Fruit fly (Drosophila melanogaster) whole organism, embryonic: ENCODE measurements around the gene ETHR.

Experiments
- Ada2b ChIP-seq: fragments of 200-800 bp; sonication (Bioruptor generic); IDR thresholded peaks from 2 replicates; pipeline ENCODE4 v1.3.6; 2022; ENCODE audit warnings: missing biosample characterization, missing genetic modification characterization
- Asciz ChIP-seq: fragments of 200-800 bp; sonication (Bioruptor generic); optimal IDR thresholded peaks from 2 replicates; lab custom pipeline; 2017; ENCODE audit warnings: missing biosample characterization, mild to moderate bottlenecking, missing genetic modification characterization, missing genetic modification reagents
- CG11093 ChIP-seq: fragments of 200-800 bp; sonication (Bioruptor generic); IDR thresholded peaks from 3 replicates; pipeline ENCODE4 v1.3.6; 2022; ENCODE audit warnings: missing biosample characterization, missing genetic modification characterization
- CG12219 ChIP-seq: fragments of 200-800 bp; sonication (Bioruptor generic); optimal IDR thresholded peaks from 3 replicates; lab custom pipeline; 2018; ENCODE audit warnings: missing biosample characterization, mild to moderate bottlenecking, missing genetic modification characterization
- CG13775 ChIP-seq: fragments of 200-800 bp; sonication (Bioruptor generic); optimal IDR thresholded peaks from 3 replicates; lab custom pipeline; 2017; ENCODE audit warnings: missing biosample characterization, mild to moderate bottlenecking, missing genetic modification characterization
- CG15269 ChIP-seq: fragments of 200-800 bp; sonication (Bioruptor generic); optimal IDR thresholded peaks from 2 replicates; lab custom pipeline; 2018; ENCODE audit warnings: missing biosample characterization, mild to moderate bottlenecking, missing genetic modification characterization, moderate library complexity
- CG1603 ChIP-seq: fragments of 200-800 bp; sonication (Bioruptor generic); optimal IDR thresholded peaks from 2 replicates; lab custom pipeline; 2019; ENCODE audit warnings: missing biosample characterization, mild to moderate bottlenecking, missing genetic modification characterization, moderate library complexity
- CG1647 ChIP-seq: fragments of 200-800 bp; sonication (Bioruptor generic); optimal IDR thresholded peaks from 3 replicates; lab custom pipeline; 2016; ENCODE audit warnings: missing biosample characterization, missing genetic modification characterization
- CG17568 ChIP-seq: fragments of 200-800 bp; sonication (Bioruptor generic); optimal IDR thresholded peaks from 2 replicates; lab custom pipeline; 2018; ENCODE audit warnings: missing biosample characterization, mild to moderate bottlenecking, missing genetic modification characterization, moderate library complexity
- CG18011 ChIP-seq: fragments of 200-800 bp; sonication (Bioruptor generic); optimal IDR thresholded peaks from 2 replicates; lab custom pipeline; 2017; ENCODE audit warnings: missing biosample characterization, missing genetic modification characterization, mild to moderate bottlenecking, moderate library complexity, missing genotype
- CG1832 ChIP-seq: fragments of 200-800 bp; sonication (Bioruptor generic); optimal IDR thresholded peaks from 2 replicates; lab custom pipeline; 2017; ENCODE audit warnings: missing biosample characterization, mild to moderate bottlenecking, missing genetic modification characterization, inconsistent platforms
- CG18599 ChIP-seq: fragments of 200-800 bp; sonication (Bioruptor generic); optimal IDR thresholded peaks from 3 replicates; lab custom pipeline; 2017; ENCODE audit warnings: missing biosample characterization, missing genetic modification characterization, mild to moderate bottlenecking, moderate library complexity, missing genetic modification reagents
- CG31441 ChIP-seq: fragments of 200-800 bp; sonication (Bioruptor generic); IDR thresholded peaks from 2 replicates; pipeline ENCODE4 v1.3.6; 2022; ENCODE audit warnings: missing biosample characterization, missing genetic modification characterization
- CG34422 ChIP-seq: fragments of 200-800 bp; sonication (Bioruptor generic); IDR thresholded peaks from 3 replicates; pipeline ENCODE4 v1.3.6; 2022; ENCODE audit warnings: missing biosample characterization, missing genetic modification characterization
- CG3838 ChIP-seq: fragments of 200-800 bp; sonication (Bioruptor generic); optimal IDR thresholded peaks from 3 replicates; lab custom pipeline; 2016; ENCODE audit warnings: missing biosample characterization, missing genetic modification characterization
- CG6689 ChIP-seq: fragments of 200-800 bp; sonication (Bioruptor generic); IDR thresholded peaks from 2 replicates; pipeline ENCODE4 v1.3.6; 2022; ENCODE audit warnings: missing biosample characterization, missing genetic modification characterization
- CG7271 ChIP-seq: fragments of 200-800 bp; sonication (Bioruptor generic); optimal IDR thresholded peaks from 2 replicates; lab custom pipeline; 2018; ENCODE audit warnings: missing biosample characterization, mild to moderate bottlenecking, missing genetic modification characterization, moderate library complexity
- CG9215 ChIP-seq: fragments of 200-800 bp; sonication (Bioruptor generic); IDR thresholded peaks from 2 replicates; pipeline ENCODE4 v1.3.6; 2022; ENCODE audit warnings: missing biosample characterization, missing genetic modification characterization
- Camta ChIP-seq: fragments of 200-800 bp; sonication (Bioruptor generic); optimal IDR thresholded peaks from 2 replicates; lab custom pipeline; 2016; ENCODE audit warnings: missing biosample characterization, missing genetic modification characterization
- D ChIP-seq, 2 experiments: fragments of 200-800 bp in 1 of 2; fragments of >200 bp in 1 of 2; sonication (Bioruptor generic) in 1 of 2; optimal IDR thresholded peaks; 2 replicates in 1 of 2; 3 replicates in 1 of 2; lab custom pipeline; 2017; ENCODE audit warnings: mild to moderate bottlenecking in 1 of 2, missing biosample characterization in 1 of 2, missing genetic modification characterization in 1 of 2, missing genetic modification reagents in 1 of 2
- Fer3 ChIP-seq: fragments of 200-800 bp; sonication (Bioruptor generic); optimal IDR thresholded peaks from 2 replicates; lab custom pipeline; 2018; ENCODE audit warnings: missing biosample characterization, mild to moderate bottlenecking, missing genetic modification characterization, moderate library complexity
- HmgD ChIP-seq: fragments of 200-800 bp; sonication (Bioruptor generic); optimal IDR thresholded peaks from 3 replicates; lab custom pipeline; 2016; ENCODE audit warnings: missing biosample characterization, missing genetic modification characterization
- PHDP ChIP-seq: fragments of 200-800 bp; sonication (Bioruptor generic); optimal IDR thresholded peaks from 3 replicates; lab custom pipeline; 2018; ENCODE audit warnings: missing biosample characterization, mild to moderate bottlenecking, missing genetic modification characterization, moderate library complexity
- Side ChIP-seq: fragments of 200-800 bp; sonication (Bioruptor generic); optimal IDR thresholded peaks from 2 replicates; lab custom pipeline; 2016; ENCODE audit warnings: missing biosample characterization, missing genetic modification characterization
- Six4 ChIP-seq: fragments of 200-800 bp; sonication (Bioruptor generic); optimal IDR thresholded peaks from 2 replicates; lab custom pipeline; 2016; ENCODE audit warnings: missing biosample characterization, missing genetic modification characterization
- Sry-δ ChIP-seq: fragments of 200-800 bp; sonication (Bioruptor generic); optimal IDR thresholded peaks from 2 replicates; lab custom pipeline; 2016; ENCODE audit warnings: missing biosample characterization, missing genetic modification characterization
- Xbp1 ChIP-seq: fragments of 200-800 bp; sonication (Bioruptor generic); optimal IDR thresholded peaks from 3 replicates; lab custom pipeline; 2016; ENCODE audit warnings: missing biosample characterization, mild to moderate bottlenecking, missing genetic modification characterization
- ase ChIP-seq: fragments of 200-800 bp; sonication (Bioruptor generic); IDR thresholded peaks from 3 replicates; pipeline ENCODE4 v1.3.6; 2022; ENCODE audit warnings: missing biosample characterization, missing genetic modification characterization
- bigmax ChIP-seq: fragments of 200-800 bp; sonication (Bioruptor generic); optimal IDR thresholded peaks from 2 replicates; lab custom pipeline; 2018; ENCODE audit warnings: missing biosample characterization, mild to moderate bottlenecking, missing genetic modification characterization
- bowl ChIP-seq: fragments of 200-800 bp; sonication (Bioruptor generic); IDR thresholded peaks from 2 replicates; pipeline ENCODE4 v1.3.6; 2022; ENCODE audit warnings: missing biosample characterization, missing genetic modification characterization
- chif ChIP-seq, 2 experiments: fragments of 200-800 bp; sonication (Bioruptor generic); optimal IDR thresholded peaks; 3 replicates each; lab custom pipeline; 2016; ENCODE audit warnings: missing biosample characterization in 2 of 2, missing genetic modification characterization in 2 of 2
- ci ChIP-seq: fragments of 200-800 bp; sonication (Bioruptor generic); IDR thresholded peaks from 3 replicates; pipeline ENCODE4 v1.3.6; 2022; ENCODE audit warnings: missing biosample characterization, missing genetic modification characterization
- crc ChIP-seq: fragments of 200-800 bp; sonication (Bioruptor generic); optimal IDR thresholded peaks from 2 replicates; lab custom pipeline; 2016; ENCODE audit warnings: missing biosample characterization, missing genetic modification characterization
- danr ChIP-seq: fragments of 200-800 bp; sonication (Bioruptor generic); IDR thresholded peaks from 2 replicates; pipeline ENCODE4 v1.3.6; 2022; ENCODE audit warnings: missing biosample characterization, missing genetic modification characterization
- eve ChIP-seq, 2 experiments: fragments of >200 bp; optimal IDR thresholded peaks; 2 replicates each; lab custom pipeline; 2017; ENCODE audit warnings: missing biosample characterization in 2 of 2, missing genetic modification characterization in 2 of 2
- exex ChIP-seq: fragments of 200-800 bp; sonication (Bioruptor generic); optimal IDR thresholded peaks from 4 replicates; lab custom pipeline; 2018; ENCODE audit warnings: missing biosample characterization, mild to moderate bottlenecking, missing genetic modification characterization, moderate library complexity
- gcm ChIP-seq: fragments of 200-800 bp; sonication (Bioruptor generic); optimal IDR thresholded peaks from 2 replicates; lab custom pipeline; 2019; ENCODE audit warnings: missing biosample characterization, mild to moderate bottlenecking, missing genetic modification characterization, moderate library complexity
- hbn ChIP-seq: fragments of 200-800 bp; sonication (Bioruptor generic); IDR thresholded peaks from 2 replicates; pipeline ENCODE4 v1.3.6; 2022; ENCODE audit warnings: missing biosample characterization, missing genetic modification characterization; ENCODE audit not compliant: partially characterized antibody
- mam ChIP-seq: fragments of 200-800 bp; sonication (Bioruptor generic); optimal IDR thresholded peaks from 3 replicates; lab custom pipeline; 2016; ENCODE audit warnings: missing biosample characterization, missing genetic modification characterization
- p53 ChIP-seq: fragments of 200-800 bp; sonication (Bioruptor generic); optimal IDR thresholded peaks from 2 replicates; lab custom pipeline; 2016; ENCODE audit warnings: missing biosample characterization, missing genetic modification characterization
- phol ChIP-seq: fragments of 200-800 bp; sonication (Bioruptor generic); optimal IDR thresholded peaks from 3 replicates; lab custom pipeline; 2018; ENCODE audit warnings: missing biosample characterization, mild to moderate bottlenecking, missing genetic modification characterization, moderate library complexity
- pita ChIP-seq: fragments of 200-800 bp; sonication (Bioruptor generic); optimal IDR thresholded peaks from 2 replicates; lab custom pipeline; 2017; ENCODE audit warnings: missing biosample characterization, mild to moderate bottlenecking, missing genetic modification characterization
- prd ChIP-seq, 3 experiments: fragments of >200 bp in 2 of 3; fragments of 200-800 bp in 1 of 3; sonication (Bioruptor generic) in 1 of 3; optimal IDR thresholded peaks in 2 of 3; IDR thresholded peaks in 1 of 3; 2 replicates in 2 of 3; 3 replicates in 1 of 3; pipeline versions ENCODE4 v1.3.6 to Lab custom; 2017 to 2022; ENCODE audit warnings: missing biosample characterization in 1 of 3, missing genetic modification characterization in 1 of 3
- schlank ChIP-seq: fragments of 200-800 bp; sonication (Bioruptor generic); optimal IDR thresholded peaks from 2 replicates; lab custom pipeline; 2018; ENCODE audit warnings: missing biosample characterization, mild to moderate bottlenecking, missing genetic modification characterization
- tna ChIP-seq: fragments of 200-800 bp; sonication (Bioruptor generic); IDR thresholded peaks from 2 replicates; pipeline ENCODE4 v1.3.6; 2022; ENCODE audit warnings: missing biosample characterization, missing genetic modification characterization; ENCODE audit not compliant: partially characterized antibody
- trem ChIP-seq: fragments of 200-800 bp; optimal IDR thresholded peaks from 3 replicates; lab custom pipeline; 2019; ENCODE audit warnings: missing biosample characterization, mild to moderate bottlenecking, missing genetic modification characterization, moderate library complexity
- ttk ChIP-seq: fragments of 200-800 bp; sonication (Bioruptor generic); IDR thresholded peaks from 2 replicates; pipeline ENCODE4 v2.1.2; 2022; ENCODE audit warnings: missing biosample characterization, missing genetic modification characterization
- zfh2 ChIP-seq: fragments of 200-800 bp; sonication (Bioruptor generic); optimal IDR thresholded peaks from 2 replicates; lab custom pipeline; 2016; ENCODE audit warnings: missing biosample characterization, missing genetic modification characterization

Gene ETHR

dm6 chr3R:21223453-21224057 lies 23.3 kb upstream of the ETHR start, which contains the start of the genes CG3337 and Nelf-A (continued):
- TF ChIP-seq CG3838 (GFP tag; lab: Kevin White, UChicago) (no peak), bigmax (GFP tag; lab: Kevin White, UChicago) (peak; percentile 61), CG12219 (GFP tag; lab: Kevin White, UChicago) (no peak), p53 (GFP tag; lab: Kevin White, UChicago) (peak; percentile 82), CG17568 (GFP tag; lab: Kevin White, UChicago) (no peak), zfh2 (peak; percentile 83), CG7271 (tag; lab: Kevin White, UChicago) (peak; percentile 40), HmgD (peak; percentile 85), CG18599 (GFP tag; lab: Kevin White, UChicago) (no peak), gcm (GFP tag; lab: Kevin White, UChicago) (peak; percentile 24), bowl (GFP tag; lab: Robert Waterston, UW) (no peak), CG34422 (GFP tag; lab: Robert Waterston, UW) (peak; percentile 91), ci (GFP tag; lab: Robert Waterston, UW) (peak; percentile 84), Ada2b (GFP tag; lab: Robert Waterston, UW) (no peak), CG31441 (GFP tag; lab: Robert Waterston, UW) (no peak; the same call in 1 of the 2 replicates), PHDP (tag; lab: Kevin White, UChicago) (peak; percentile 35), hbn (GFP tag; lab: Robert Waterston, UW) (peak; percentile 73), ase (0 out of 3 replicates have a peak, but pooled peaks have one; percentile 32), chif (GFP tag; optimal IDR thresholded peaks at IDR 0.05; lab: Kevin White, UChicago) (peak; percentile 62 to 63), CG1832 (GFP tag; lab: Kevin White, UChicago) (no peak), Side (GFP tag; lab: Kevin White, UChicago) (peak; percentile 56), CG11093 (GFP tag; lab: Robert Waterston, UW) (no peak), phol (peak; percentile 82), mam (GFP tag; lab: Kevin White, UChicago) (peak; percentile 88), CG1603 (peak; percentile 86), crc (GFP tag; lab: Kevin White, UChicago) (peak; percentile 41), exex (tag; lab: Kevin White, UChicago) (no peak), Asciz (no peak), Camta (GFP tag; lab: Kevin White, UChicago) (peak; percentile 77), schlank (peak; percentile 32), CG6689 (0 out of 2 replicates have a peak, but pooled peaks have one; percentile 8), D (optimal IDR thresholded peaks at IDR 0.05; lab: Kevin White, UChicago) (no peak), D (GFP tag; optimal IDR thresholded peaks at IDR 0.05; lab: Kevin White, UChicago) (peak; percentile 14), Fer3 (tag; lab: Kevin White, UChicago) (peak; percentile 62), pita (GFP tag; lab: Kevin White, UChicago) (no peak), CG13775 (peak; percentile 36), tna (GFP tag; lab: Robert Waterston, UW) (peak; percentile 65), Xbp1 (GFP tag; lab: Kevin White, UChicago) (peak; percentile 80), prd (optimal IDR thresholded peaks at IDR 0.05; lab: Kevin White, UChicago) (no peak), prd (GFP tag; IDR thresholded peaks at IDR 0.05; lab: Robert Waterston, UW) (peak; percentile 73), ttk (peak; percentile 55; the same call in 1 of the 2 replicates), CG1647 (GFP tag; lab: Kevin White, UChicago) (peak; percentile 75), danr (no peak), eve (GFP tag; optimal IDR thresholded peaks at IDR 0.05; lab: Kevin White, UChicago) (no peak), CG18011 (peak; percentile 27), Six4 (GFP tag; lab: Kevin White, UChicago) (peak; percentile 50), Sry-δ (GFP tag; lab: Kevin White, UChicago) (peak; percentile 86), trem (peak; percentile 75), CG15269 (tag; lab: Kevin White, UChicago) (peak; percentile 30), CG9215 (GFP tag; lab: Robert Waterston, UW) (peak; percentile 54; the same call in 1 of the 2 replicates)
